Fruit fly (Drosophila melanogaster) whole organism, adult: ENCODE results near the gene mud.

ENCODE experiments used
- CG1620 ChIP-seq: fragments of 200-800 bp; sonication (Bioruptor generic); optimal IDR thresholded peaks from 2 replicates; lab custom pipeline; 2016; ENCODE audit warnings: missing biosample characterization, missing genetic modification characterization
- CG5204 ChIP-seq: fragments of 200-800 bp; sonication (Bioruptor generic); optimal IDR thresholded peaks from 2 replicates; lab custom pipeline; 2016; ENCODE audit warnings: missing biosample characterization, missing genetic modification characterization
- CG7101 ChIP-seq: fragments of 200-800 bp; sonication (Bioruptor generic); optimal IDR thresholded peaks from 2 replicates; lab custom pipeline; 2018; ENCODE audit warnings: missing biosample characterization, mild to moderate bottlenecking, missing genetic modification characterization, moderate library complexity
- Clk ChIP-seq: fragments of 200-800 bp; sonication (Bioruptor generic); optimal IDR thresholded peaks from 2 replicates; lab custom pipeline; 2017; ENCODE audit warnings: missing biosample characterization, missing genetic modification characterization
- Crg-1 ChIP-seq: fragments of 200-800 bp; sonication (Bioruptor generic); optimal IDR thresholded peaks from 2 replicates; lab custom pipeline; 2016; ENCODE audit warnings: missing biosample characterization, missing genetic modification characterization
- Hr96 ChIP-seq: fragments of 200-800 bp; sonication (Bioruptor generic); optimal IDR thresholded peaks from 2 replicates; lab custom pipeline; 2016; ENCODE audit warnings: missing biosample characterization, missing genetic modification characterization
- Mnt ChIP-seq: fragments of 200-800 bp; sonication (Bioruptor generic); optimal IDR thresholded peaks from 2 replicates; lab custom pipeline; 2016; ENCODE audit warnings: missing biosample characterization, mild to moderate bottlenecking, missing genetic modification characterization
- cic ChIP-seq: fragments of 200-800 bp; sonication (Bioruptor generic); optimal IDR thresholded peaks from 2 replicates; lab custom pipeline; 2017; ENCODE audit warnings: missing biosample characterization, mild to moderate bottlenecking, missing genetic modification characterization, moderate library complexity
- cnc ChIP-seq, 2 experiments: fragments of >200 bp; optimal IDR thresholded peaks; 2 replicates each; lab custom pipeline; 2017
- kay ChIP-seq: fragments of 200-800 bp; sonication (Bioruptor generic); peaks from one replicate; lab custom pipeline; 2016; ENCODE audit warnings: missing biosample characterization, missing genetic modification characterization, borderline replicate concordance
- ovo ChIP-seq: fragments of 200-800 bp; sonication (Bioruptor generic); optimal IDR thresholded peaks from 2 replicates; lab custom pipeline; 2016; ENCODE audit warnings: missing biosample characterization, missing genetic modification characterization
- pad ChIP-seq: fragments of 200-800 bp; sonication (Bioruptor generic); optimal IDR thresholded peaks from 3 replicates; lab custom pipeline; 2017; ENCODE audit warnings: missing biosample characterization, missing genetic modification characterization, mild to moderate bottlenecking, moderate library complexity, missing genetic modification reagents
- toe ChIP-seq: fragments of 200-800 bp; sonication (Bioruptor generic); optimal IDR thresholded peaks from 2 replicates; lab custom pipeline; 2016; ENCODE audit warnings: missing biosample characterization, missing genetic modification characterization

DNA sequence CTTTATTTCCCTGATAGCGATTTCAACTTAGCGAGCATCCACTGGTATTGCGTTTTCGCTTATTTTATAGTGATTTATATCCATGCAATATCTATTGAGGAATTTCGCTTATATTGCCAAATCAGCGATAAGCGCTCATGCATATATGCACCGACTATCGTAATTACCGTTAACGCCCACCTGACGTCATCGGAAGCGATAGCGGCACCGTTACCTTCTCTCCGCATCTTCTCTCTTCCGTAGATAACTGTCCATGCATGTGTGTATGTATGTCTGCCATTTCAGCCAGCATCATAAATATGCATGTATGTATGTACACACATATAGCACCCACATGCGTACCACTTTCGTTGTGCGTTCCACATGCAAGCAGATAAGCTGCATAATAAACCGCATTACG is 26.4 kb upstream of the mud start:
- TF ChIP-seq CG5204 (GFP tag; lab: Kevin White, UChicago) (no peak), Mnt (GFP tag; lab: Kevin White, UChicago) (no peak), toe (GFP tag; lab: Kevin White, UChicago) (no peak), Clk (no peak), kay (GFP tag; lab: Kevin White, UChicago) (no peak), cic (no peak), CG7101 (tag; lab: Kevin White, UChicago) (no peak), ovo (GFP tag; lab: Kevin White, UChicago) (peak; percentile 94), Hr96 (GFP tag; lab: Kevin White, UChicago) (no peak), CG1620 (GFP tag; lab: Kevin White, UChicago) (no peak), pad (GFP tag; lab: Kevin White, UChicago) (peak; percentile 51), Crg-1 (no peak), cnc (optimal IDR thresholded peaks at IDR 0.05; lab: Kevin White, UChicago) (no peak)
